Worm (Caenorhabditis elegans) whole organism, midembryonic: ENCODE data around the gene F02D10.2.

Experiments used
- T22C8.4 ChIP-seq: fragments of 200-800 bp; sonication (Bioruptor generic); IDR thresholded peaks from 2 replicates; pipeline ENCODE4 v1.3.6; 2022; ENCODE audit warnings: missing genetic modification characterization, missing compliant biosample characterization
- cog-1 ChIP-seq: sonication (generic microtip); optimal IDR thresholded peaks from 2 replicates; lab custom pipeline; 2016; ENCODE audit warnings: missing genetic modification characterization, missing compliant biosample characterization
- flt-1 ChIP-seq: fragments of 200-800 bp; sonication (Bioruptor generic); IDR thresholded peaks from 2 replicates; pipeline ENCODE4 v1.3.6; 2022; ENCODE audit warnings: missing genetic modification characterization, missing compliant biosample characterization
- klf-2 ChIP-seq: fragments of 200-800 bp; sonication (Bioruptor generic); conservative IDR thresholded peaks from 2 replicates; pipeline ENCODE4 v1.3.6; 2022; ENCODE audit warnings: missing genetic modification reagents, missing genetic modification characterization, missing compliant biosample characterization
- med-1 ChIP-seq: sonication (generic microtip); optimal IDR thresholded peaks from 2 replicates; lab custom pipeline; 2017; ENCODE audit warnings: missing genetic modification characterization, mild to moderate bottlenecking, missing compliant biosample characterization, antibody characterized with exemption, missing genetic modification reagents; ENCODE audit not compliant: insufficient read depth
- ref-1 ChIP-seq: fragments of 200-800 bp; sonication (Bioruptor generic); conservative IDR thresholded peaks from 2 replicates; pipeline ENCODE4 v1.3.6; 2022; ENCODE audit warnings: missing genetic modification reagents, missing genetic modification characterization, missing compliant biosample characterization
- tab-1 ChIP-seq: fragments of 200-800 bp; sonication (Bioruptor generic); IDR thresholded peaks from 2 replicates; pipeline ENCODE4 v1.3.6; 2022; ENCODE audit warnings: missing genetic modification characterization, missing compliant biosample characterization
- ztf-23 ChIP-seq: fragments of 200-800 bp; sonication (Bioruptor generic); IDR thresholded peaks from 2 replicates; pipeline ENCODE4 v1.3.6; 2022; ENCODE audit warnings: missing genetic modification reagents, missing genetic modification characterization, missing compliant biosample characterization
- ztf-29 ChIP-seq: fragments of 200-800 bp; sonication (Bioruptor generic); IDR thresholded peaks from 2 replicates; pipeline ENCODE4 v1.3.6; 2022; ENCODE audit warnings: missing genetic modification reagents, missing genetic modification characterization, missing compliant biosample characterization

- TF ChIP-seq klf-2 (GFP tag; lab: Robert Waterston, UW) (no peak), tab-1 (GFP tag; lab: Robert Waterston, UW) (no peak), ztf-29 (GFP tag; lab: Robert Waterston, UW) (no peak), T22C8.4 (GFP tag; lab: Robert Waterston, UW) (no peak), flt-1 (GFP tag; lab: Robert Waterston, UW) (no peak), cog-1 (tag; lab: Kevin White, UChicago) (no peak), ref-1 (GFP tag; lab: Robert Waterston, UW) (no peak), ztf-23 (GFP tag; lab: Robert Waterston, UW) (no peak), med-1 (GFP tag; lab: Kevin White, UChicago) (no peak)
These were observed 28.6 kb downstream of the F02D10.2 start for ce11 chrX:13435116-13435515.
